Fruit fly (Drosophila melanogaster): ENCODE results near the gene RpL24.
A peak's percentile ranks its signal among the peaks of the same experiment; 100 is the strongest.

The RpL24 gene

DNA sequence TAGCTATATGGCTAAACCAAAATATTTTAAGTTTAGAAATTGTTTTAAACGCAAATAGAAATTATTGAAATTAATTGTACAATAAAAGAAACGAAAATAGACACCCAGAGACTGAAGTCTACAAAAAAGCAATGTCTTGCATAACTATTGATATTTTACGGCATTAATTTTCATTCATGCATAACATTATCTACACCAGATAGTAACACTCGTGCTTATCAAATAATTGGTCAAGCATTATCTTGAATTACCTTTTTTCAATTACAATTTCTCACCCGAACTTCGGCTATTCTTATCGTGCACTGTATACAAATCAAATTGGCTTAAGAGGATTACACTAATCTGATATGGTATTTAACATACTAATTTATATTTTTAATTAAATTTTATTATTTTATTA is 18.8 kb downstream of the RpL24 start:
- no peak for TF ChIP-seq noc (tag; optimal IDR thresholded peaks at IDR 0.05)

DNA sequence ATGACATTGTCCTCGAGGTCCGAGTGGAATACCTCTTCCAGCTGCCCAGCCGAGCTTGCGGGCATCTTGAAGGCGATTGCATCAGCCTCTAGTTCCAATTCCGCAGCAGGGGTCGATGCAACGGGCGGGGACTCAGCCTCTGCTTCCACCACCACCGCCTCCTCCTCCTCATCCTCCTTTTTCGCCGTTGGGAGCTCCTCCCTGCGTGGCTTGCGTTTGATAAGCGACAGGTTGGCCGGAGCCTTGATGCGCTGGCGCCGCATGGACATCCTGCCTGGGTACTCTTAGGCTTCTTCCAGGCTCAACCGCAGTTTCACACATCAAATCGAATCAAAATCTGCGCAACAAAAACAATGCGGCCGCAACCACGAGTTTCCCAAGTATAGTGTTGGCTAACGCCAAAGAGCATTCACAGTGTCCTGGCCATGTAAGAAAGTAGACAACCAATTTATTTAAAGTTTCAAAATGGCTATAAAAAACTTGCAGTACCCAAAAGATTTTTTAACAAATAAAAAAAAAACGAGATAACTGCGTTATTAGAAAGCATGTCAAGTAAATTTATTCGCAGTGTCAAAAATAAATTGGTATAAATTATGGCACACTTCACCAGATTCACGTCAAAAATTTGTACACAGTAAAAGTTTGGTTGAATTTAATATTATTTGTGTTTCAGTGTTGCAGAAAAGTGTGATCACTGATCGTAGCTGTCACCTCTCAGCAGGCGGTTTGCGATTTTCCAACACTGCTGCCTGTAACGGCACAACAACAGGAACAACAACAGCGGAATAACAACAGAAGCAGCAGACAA is 21.3 kb downstream of the RpL24 start, which contains the start of the genes Bdp1 and CG6565:
Bdp1 (minus strand) TSS at position 456 of the 808 bp plus-strand sequence.
CG6565 (plus strand) TSS at position 585 of the 808 bp plus-strand sequence.
- peak; percentile 96 for TF ChIP-seq noc (tag; optimal IDR thresholded peaks at IDR 0.05)

DNA sequence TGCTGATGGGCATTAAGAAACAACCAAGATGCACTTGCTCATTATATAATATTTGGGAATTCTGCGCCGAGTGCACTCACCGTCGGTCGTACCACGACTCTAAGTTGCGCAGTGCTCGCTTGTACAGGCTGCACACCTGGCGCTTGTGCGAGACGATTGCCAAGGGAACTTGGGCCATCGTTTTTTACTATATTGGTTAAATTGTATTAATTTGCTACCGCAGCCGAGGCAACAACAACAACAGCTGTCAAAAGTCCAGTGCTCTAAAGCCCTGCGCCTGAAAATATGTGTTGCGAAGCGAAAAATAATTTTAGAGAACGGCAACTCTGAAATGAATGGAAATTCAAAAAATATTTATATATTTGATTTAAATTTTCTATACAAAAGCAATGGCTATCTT is 24.2 kb downstream of the RpL24 start, which contains the start of gene ND-B22:
ND-B22 (minus strand) TSS at position 349 of the 400 bp plus-strand sequence.
- TF ChIP-seq noc (tag; optimal IDR thresholded peaks at IDR 0.05) = peak; percentile 16

DNA sequence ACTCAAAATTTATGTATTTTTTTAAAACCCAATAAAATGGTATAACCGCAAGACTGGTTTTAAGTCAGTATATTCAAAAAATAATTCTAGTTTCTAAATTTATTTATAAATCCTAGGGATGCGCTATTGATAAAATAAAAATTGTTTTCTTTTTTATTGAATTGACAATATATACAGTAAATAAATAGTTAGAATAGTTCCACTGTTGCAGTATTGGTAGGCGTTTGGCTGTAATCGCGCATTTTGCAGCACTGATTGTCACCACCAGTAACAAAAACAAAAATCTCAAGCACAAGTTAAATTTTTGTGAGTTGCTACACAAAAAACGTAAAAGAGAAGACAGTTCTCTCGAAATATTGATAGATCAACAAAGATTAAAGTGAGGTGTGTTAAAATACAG is 26.0 kb downstream of the RpL24 start, which contains the start of gene CG31855:
CG31855 (plus strand) TSS at position 265 of the 400 bp plus-strand sequence.
- peak; percentile 80 for TF ChIP-seq noc (tag; optimal IDR thresholded peaks at IDR 0.05)

DNA sequence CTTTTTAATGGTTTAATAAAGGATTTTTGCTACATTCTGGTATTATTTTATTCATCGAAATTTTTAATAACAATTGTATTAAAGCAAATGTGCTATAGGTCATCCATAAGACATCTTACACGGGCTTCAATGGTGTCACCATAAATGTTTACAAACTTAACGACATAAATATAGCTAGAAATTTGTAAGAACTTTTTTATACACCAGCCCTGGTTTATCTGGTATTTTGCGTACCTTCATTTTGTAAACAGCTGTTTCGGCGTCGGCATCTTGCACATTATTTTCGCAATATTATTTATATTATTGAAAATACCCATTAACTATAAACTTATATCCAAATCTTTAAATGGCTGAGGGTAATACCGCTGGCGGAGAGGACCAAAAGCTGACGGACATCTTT is 27.6 kb downstream of the RpL24 start, which contains the start of gene Tap42:
Tap42 (plus strand) TSS at position 240 of the 400 bp plus-strand sequence.
- no peak for TF ChIP-seq noc (tag; optimal IDR thresholded peaks at IDR 0.05)

DNA sequence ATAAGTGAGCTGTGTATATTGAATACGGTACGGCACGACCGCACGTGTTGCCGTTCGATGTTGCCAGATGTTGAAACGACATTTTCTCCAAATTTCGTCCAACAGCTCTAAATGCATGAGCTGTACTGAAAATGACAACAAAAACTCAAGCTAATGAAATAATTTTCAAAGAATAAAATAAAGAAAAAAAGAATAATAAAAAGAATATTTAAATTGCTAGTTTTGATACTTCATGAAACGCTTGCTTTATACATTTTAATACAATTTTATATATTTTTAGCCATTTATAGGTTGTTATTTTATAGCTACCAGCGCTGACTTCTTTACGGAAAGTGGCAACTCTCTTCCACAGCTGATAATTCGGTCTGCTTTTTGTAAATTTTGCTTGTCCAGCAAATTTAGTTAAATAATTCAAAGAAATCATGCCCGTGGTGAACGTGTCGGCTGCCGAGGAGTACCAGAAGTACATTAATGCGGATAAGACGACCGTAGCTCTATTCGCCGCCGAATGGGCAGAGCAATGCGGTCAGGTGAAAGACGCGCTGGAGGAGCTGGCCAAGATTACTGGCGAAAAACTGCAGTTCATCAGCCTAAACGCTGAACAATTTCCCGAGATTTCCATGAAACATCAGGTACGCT is 28.7 kb downstream of the RpL24 start, which contains the start of the genes Nnp-1 and Grx3:
Nnp-1 (minus strand) TSS at position 81 of the 639 bp plus-strand sequence.
Grx3 (plus strand) TSS at position 339 of the 639 bp plus-strand sequence.
- TF ChIP-seq noc (tag; optimal IDR thresholded peaks at IDR 0.05) = no peak

DNA sequence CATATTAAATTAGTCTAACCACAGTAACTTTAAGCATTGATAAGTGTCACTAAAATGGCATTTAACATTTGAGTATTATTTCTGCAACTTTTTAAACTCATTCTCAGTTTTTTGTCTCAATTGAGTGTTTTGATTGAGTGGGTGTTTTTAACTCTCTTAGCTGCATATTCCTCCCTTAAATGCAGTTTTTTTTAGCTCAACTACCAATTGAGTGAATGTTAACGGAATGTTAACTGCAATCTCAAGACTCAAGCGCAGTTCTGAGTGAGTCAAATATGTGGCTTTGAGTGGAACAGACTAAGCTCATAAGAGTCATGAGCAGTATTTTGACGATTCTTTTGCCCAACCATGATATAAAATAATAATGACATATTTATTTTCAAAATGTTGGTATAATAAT is 32.0 kb downstream of the RpL24 start:
- no peak for TF ChIP-seq noc (tag; optimal IDR thresholded peaks at IDR 0.05)

DNA sequence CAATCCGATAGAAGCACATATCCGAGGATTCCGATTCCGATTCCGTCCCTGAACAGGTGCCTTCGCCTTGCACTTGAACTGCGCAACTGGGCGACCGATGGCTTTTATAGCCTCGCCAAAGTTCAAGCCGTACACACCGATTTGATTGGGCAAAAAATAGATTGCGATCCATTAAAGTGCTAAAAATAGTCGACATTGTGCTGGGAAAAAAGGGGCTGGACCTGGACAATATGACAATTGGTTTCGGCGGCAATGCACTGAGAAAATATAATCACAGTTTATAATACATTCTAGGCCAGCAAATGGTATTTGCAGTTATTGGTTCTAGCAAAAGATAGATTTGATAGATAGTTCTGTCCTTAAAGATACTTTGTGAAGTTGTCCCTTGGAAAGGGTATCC is 33.5 kb downstream of the RpL24 start, which contains the start of gene CG9377:
CG9377 (minus strand) TSS at position 101 of the 400 bp plus-strand sequence.
- TF ChIP-seq noc (tag; optimal IDR thresholded peaks at IDR 0.05) = no peak

DNA sequence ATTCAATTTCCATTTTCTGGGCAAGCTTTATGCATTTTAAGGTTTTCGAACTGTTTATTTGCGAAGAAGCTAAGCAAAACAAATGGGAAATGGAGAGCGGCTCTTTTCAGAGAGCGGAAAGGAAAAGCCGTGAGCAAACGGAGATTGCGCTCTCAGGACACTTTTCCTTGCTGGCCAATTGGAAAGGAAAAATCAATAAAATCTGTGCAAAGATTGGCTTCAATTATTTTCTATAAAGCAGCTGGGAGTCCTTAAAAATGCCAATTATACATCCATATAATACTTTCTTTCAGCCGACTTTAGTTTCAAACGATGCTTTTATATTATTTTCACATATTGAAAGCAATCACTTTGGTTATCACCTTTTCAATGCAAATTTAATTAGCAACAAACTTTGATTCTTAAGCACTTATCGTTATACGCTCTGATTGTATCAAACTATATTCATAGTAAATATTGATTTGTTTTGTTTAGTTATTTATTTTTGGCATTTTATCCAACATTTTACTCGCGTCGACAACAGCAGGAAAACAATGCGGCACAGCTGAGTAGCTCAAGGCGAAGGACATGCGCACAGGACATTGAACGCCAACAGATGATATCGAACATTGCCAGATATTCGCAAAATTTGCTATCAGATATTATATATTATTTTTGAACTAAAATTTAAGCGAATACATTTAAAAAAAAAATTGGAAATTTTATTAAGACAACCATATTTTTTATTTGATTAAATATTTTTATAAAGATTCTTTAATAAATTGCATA is 40.2 kb downstream of the RpL24 start, which contains the start of gene CG9395:
CG9395 (minus strand) TSS at position 494 of the 768 bp plus-strand sequence.
- TF ChIP-seq noc (tag; optimal IDR thresholded peaks at IDR 0.05) = no peak

DNA sequence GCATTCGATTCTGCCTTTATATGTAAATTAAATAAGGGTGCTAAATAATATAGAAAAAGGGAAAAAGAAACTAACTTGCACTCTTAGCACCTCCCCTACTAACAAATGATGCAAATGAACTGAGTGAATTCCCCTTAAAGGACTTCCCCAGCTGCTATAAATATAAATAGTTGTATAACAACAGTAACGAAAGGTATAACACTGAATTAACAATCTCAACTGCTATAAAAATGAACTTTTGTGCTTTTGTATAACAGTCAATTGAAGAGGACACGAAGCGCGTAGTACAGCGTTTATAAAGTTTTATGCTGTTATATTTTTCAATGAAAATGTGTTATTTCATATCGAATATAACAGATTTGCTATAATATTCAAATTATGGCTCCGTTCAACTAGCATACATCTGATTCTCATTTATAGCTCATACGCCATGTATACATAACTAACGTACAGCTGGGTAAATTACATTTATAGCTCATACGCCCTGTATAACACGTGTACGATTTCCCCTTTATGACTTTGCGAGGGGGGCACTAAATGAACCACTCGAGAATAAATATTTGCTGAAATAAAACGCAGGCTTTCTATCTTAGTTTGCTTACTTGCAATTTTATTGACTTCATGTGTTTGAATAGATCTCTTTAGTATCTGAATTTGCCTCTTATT is 45.6 kb downstream of the RpL24 start:
- no peak for TF ChIP-seq noc (tag; optimal IDR thresholded peaks at IDR 0.05)

DNA sequence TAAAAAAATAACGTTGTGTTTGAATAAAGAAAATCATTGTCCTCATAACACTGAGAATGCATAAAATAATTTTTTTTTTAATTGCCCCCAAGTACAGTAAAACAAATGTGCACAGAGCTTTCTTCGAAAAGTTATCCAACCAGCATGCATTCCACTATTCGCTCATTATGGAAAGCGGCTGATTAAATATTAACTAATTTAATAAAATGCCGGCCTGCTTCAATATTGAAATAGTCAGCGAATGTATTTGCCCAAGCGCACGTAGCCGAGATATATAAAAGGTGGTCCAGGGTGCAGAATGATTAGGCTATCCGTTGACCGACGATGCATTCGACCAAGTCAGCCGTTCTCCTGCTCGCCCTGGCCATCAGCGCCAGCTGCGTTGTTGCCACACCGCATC is 47.5 kb downstream of the RpL24 start, which contains the start of gene CG16826:
CG16826 (plus strand) TSS at position 301 of the 400 bp plus-strand sequence.
- no peak for TF ChIP-seq noc (tag; optimal IDR thresholded peaks at IDR 0.05)

All from whole organism, larva.